Worm (Caenorhabditis elegans): ENCODE measurements around the gene nhr-188.

nhr-188 gene

ce11 chrV:3874102-3874744 lies 16.6 kb upstream of the nhr-188 start, which contains the start of gene nhr-158:
nhr-158 (minus strand) TSS chrV:3874152.
- TF ChIP-seq ama-1 (optimal IDR thresholded peaks at IDR 0.05): no peak
- TF ChIP-seq hlh-6 (tag; optimal IDR thresholded peaks at IDR 0.05): no peak
- TF ChIP-seq sdc-2 (tag; optimal IDR thresholded peaks at IDR 0.05): no peak
- no peak for TF ChIP-seq pag-3 (tag; optimal IDR thresholded peaks at IDR 0.05; ENCODE audit: borderline replicate concordance)
- TF ChIP-seq pax-1 (tag; optimal IDR thresholded peaks at IDR 0.05): no peak
- no peak for TF ChIP-seq unc-86 (tag; optimal IDR thresholded peaks at IDR 0.05)
- no peak for TF ChIP-seq hlh-13 (GFP tag; optimal IDR thresholded peaks at IDR 0.05)
- no peak for TF ChIP-seq sox-4 (tag; optimal IDR thresholded peaks at IDR 0.05)
- no peak for TF ChIP-seq nfya-1 (tag; optimal IDR thresholded peaks at IDR 0.05)
- no peak for TF ChIP-seq ref-2 (tag; optimal IDR thresholded peaks at IDR 0.05)
- TF ChIP-seq K02D7.2 (tag; optimal IDR thresholded peaks at IDR 0.05): no peak
- no peak for TF ChIP-seq npax-4 (tag; optimal IDR thresholded peaks at IDR 0.05)
- TF ChIP-seq hlh-15 (tag; optimal IDR thresholded peaks at IDR 0.05): no peak
- no peak for TF ChIP-seq rnt-1 (tag; optimal IDR thresholded peaks at IDR 0.05)

- TF ChIP-seq ceh-31 (tag; optimal IDR thresholded peaks at IDR 0.05): no peak
- no peak for TF ChIP-seq dmd-4 (tag; optimal IDR thresholded peaks at IDR 0.05; ENCODE audit: borderline replicate concordance)
- TF ChIP-seq elt-4 (tag; optimal IDR thresholded peaks at IDR 0.05): no peak
- TF ChIP-seq lin-11 (tag; optimal IDR thresholded peaks at IDR 0.05): no peak
- no peak for TF ChIP-seq nfya-1 (tag; optimal IDR thresholded peaks at IDR 0.05)
Observed at ce11 chrV:3870359-3870758, 12.7 kb upstream of the nhr-188 start.

ce11 chrV:3868905-3869304 lies 11.2 kb upstream of the nhr-188 start, which contains the start of gene nhr-157:
nhr-157 (minus strand) TSS chrV:3869005.
- TF ChIP-seq mec-3 (tag; optimal IDR thresholded peaks at IDR 0.05; ENCODE audit: borderline replicate concordance) (no peak), hlh-30 (tag; optimal IDR thresholded peaks at IDR 0.05; ENCODE audit: insufficient read depth) (no peak), ceh-48 (tag; optimal IDR thresholded peaks at IDR 0.05) (no peak), nhr-232 (tag; optimal IDR thresholded peaks at IDR 0.05) (no peak), ceh-14 (tag; optimal IDR thresholded peaks at IDR 0.05) (no peak), ceh-45 (GFP tag; IDR thresholded peaks at IDR 0.05) (no peak), lim-6 (tag; optimal IDR thresholded peaks at IDR 0.05) (no peak), nhr-11 (tag; optimal IDR thresholded peaks at IDR 0.05) (no peak), madf-2 (tag; optimal IDR thresholded peaks at IDR 0.05) (no peak), sox-2 (GFP tag; IDR thresholded peaks at IDR 0.05) (no peak), ama-1 (optimal IDR thresholded peaks at IDR 0.05) (no peak), pag-3 (tag; optimal IDR thresholded peaks at IDR 0.05; ENCODE audit: borderline replicate concordance) (no peak), syd-9 (tag; optimal IDR thresholded peaks at IDR 0.05) (no peak), sdc-2 (tag; optimal IDR thresholded peaks at IDR 0.05) (no peak), hlh-15 (tag; optimal IDR thresholded peaks at IDR 0.05) (no peak), T23F11.4 (GFP tag; optimal IDR thresholded peaks at IDR 0.05) (no peak), zip-5 (tag; optimal IDR thresholded peaks at IDR 0.05) (no peak), unc-55 (GFP tag; optimal IDR thresholded peaks at IDR 0.05) (no peak)

- no peak for TF ChIP-seq eyg-1 (tag; optimal IDR thresholded peaks at IDR 0.05)
- TF ChIP-seq hlh-6 (tag; optimal IDR thresholded peaks at IDR 0.05): no peak
- TF ChIP-seq pat-9 (tag; optimal IDR thresholded peaks at IDR 0.05): no peak
- TF ChIP-seq C38D4.7 (GFP tag; optimal IDR thresholded peaks at IDR 0.05): no peak
- TF ChIP-seq gmeb-2 (tag; optimal IDR thresholded peaks at IDR 0.05): no peak
- no peak for TF ChIP-seq hlh-8 (tag; optimal IDR thresholded peaks at IDR 0.05)
- no peak for TF ChIP-seq ceh-9 (tag; optimal IDR thresholded peaks at IDR 0.05)
Observed at ce11 chrV:3865273-3865672, 7.6 kb upstream of the nhr-188 start.
